Fruit fly (Drosophila melanogaster) whole organism, adult: ENCODE data around the gene CG44774.

Source experiments
- CG11617 ChIP-seq: fragments of 200-800 bp; sonication (Bioruptor generic); optimal IDR thresholded peaks from 2 replicates; lab custom pipeline; 2017; ENCODE audit warnings: mild to moderate bottlenecking, missing biosample characterization, missing genetic modification reagents, missing genetic modification characterization
- CG12768 ChIP-seq: fragments of 200-800 bp; sonication (Bioruptor generic); optimal IDR thresholded peaks from 2 replicates; lab custom pipeline; 2017; ENCODE audit warnings: missing biosample characterization, missing genetic modification characterization, mild to moderate bottlenecking, moderate library complexity, missing genetic modification reagents
- CG14711 ChIP-seq: fragments of 200-800 bp; sonication (Bioruptor generic); optimal IDR thresholded peaks from 2 replicates; lab custom pipeline; 2018; ENCODE audit warnings: missing biosample characterization, mild to moderate bottlenecking, missing genetic modification characterization, moderate library complexity
- CG1620 ChIP-seq: fragments of 200-800 bp; sonication (Bioruptor generic); optimal IDR thresholded peaks from 2 replicates; lab custom pipeline; 2016; ENCODE audit warnings: missing biosample characterization, missing genetic modification characterization
- CG33017 ChIP-seq: fragments of 200-800 bp; sonication (Bioruptor generic); optimal IDR thresholded peaks from 2 replicates; lab custom pipeline; 2018; ENCODE audit warnings: missing biosample characterization, mild to moderate bottlenecking, missing genetic modification characterization, moderate library complexity
- CG5204 ChIP-seq: fragments of 200-800 bp; sonication (Bioruptor generic); optimal IDR thresholded peaks from 2 replicates; lab custom pipeline; 2016; ENCODE audit warnings: missing biosample characterization, missing genetic modification characterization
- CG7045 ChIP-seq: fragments of 200-800 bp; sonication (Bioruptor generic); optimal IDR thresholded peaks from 2 replicates; lab custom pipeline; 2017; ENCODE audit warnings: missing biosample characterization, mild to moderate bottlenecking, missing genetic modification characterization
- CG7101 ChIP-seq: fragments of 200-800 bp; sonication (Bioruptor generic); optimal IDR thresholded peaks from 2 replicates; lab custom pipeline; 2018; ENCODE audit warnings: missing biosample characterization, mild to moderate bottlenecking, missing genetic modification characterization, moderate library complexity
- Clk ChIP-seq: fragments of 200-800 bp; sonication (Bioruptor generic); optimal IDR thresholded peaks from 2 replicates; lab custom pipeline; 2017; ENCODE audit warnings: missing biosample characterization, missing genetic modification characterization
- Crg-1 ChIP-seq: fragments of 200-800 bp; sonication (Bioruptor generic); optimal IDR thresholded peaks from 2 replicates; lab custom pipeline; 2016; ENCODE audit warnings: missing biosample characterization, missing genetic modification characterization
- Hr96 ChIP-seq: fragments of 200-800 bp; sonication (Bioruptor generic); optimal IDR thresholded peaks from 2 replicates; lab custom pipeline; 2016; ENCODE audit warnings: missing biosample characterization, missing genetic modification characterization
- Mnt ChIP-seq: fragments of 200-800 bp; sonication (Bioruptor generic); optimal IDR thresholded peaks from 2 replicates; lab custom pipeline; 2016; ENCODE audit warnings: missing biosample characterization, mild to moderate bottlenecking, missing genetic modification characterization
- bab1 ChIP-seq: fragments of 200-800 bp; sonication (Bioruptor generic); optimal IDR thresholded peaks from 3 replicates; lab custom pipeline; 2019; ENCODE audit warnings: missing biosample characterization, mild to moderate bottlenecking, missing genetic modification characterization, moderate library complexity
- cic ChIP-seq: fragments of 200-800 bp; sonication (Bioruptor generic); optimal IDR thresholded peaks from 2 replicates; lab custom pipeline; 2017; ENCODE audit warnings: missing biosample characterization, mild to moderate bottlenecking, missing genetic modification characterization, moderate library complexity
- cnc ChIP-seq, 2 experiments: fragments of >200 bp; optimal IDR thresholded peaks; 2 replicates each; lab custom pipeline; 2017
- kay ChIP-seq: fragments of 200-800 bp; sonication (Bioruptor generic); peaks from one replicate; lab custom pipeline; 2016; ENCODE audit warnings: missing biosample characterization, missing genetic modification characterization, borderline replicate concordance
- ovo ChIP-seq: fragments of 200-800 bp; sonication (Bioruptor generic); optimal IDR thresholded peaks from 2 replicates; lab custom pipeline; 2016; ENCODE audit warnings: missing biosample characterization, missing genetic modification characterization
- pad ChIP-seq: fragments of 200-800 bp; sonication (Bioruptor generic); optimal IDR thresholded peaks from 3 replicates; lab custom pipeline; 2017; ENCODE audit warnings: missing biosample characterization, missing genetic modification characterization, mild to moderate bottlenecking, moderate library complexity, missing genetic modification reagents
- tj ChIP-seq: fragments of 200-800 bp; sonication (Bioruptor generic); optimal IDR thresholded peaks from 3 replicates; lab custom pipeline; 2017; ENCODE audit warnings: missing biosample characterization, mild to moderate bottlenecking, missing genetic modification characterization, moderate library complexity
- toe ChIP-seq: fragments of 200-800 bp; sonication (Bioruptor generic); optimal IDR thresholded peaks from 2 replicates; lab custom pipeline; 2016; ENCODE audit warnings: missing biosample characterization, missing genetic modification characterization

The CG44774 gene

DNA sequence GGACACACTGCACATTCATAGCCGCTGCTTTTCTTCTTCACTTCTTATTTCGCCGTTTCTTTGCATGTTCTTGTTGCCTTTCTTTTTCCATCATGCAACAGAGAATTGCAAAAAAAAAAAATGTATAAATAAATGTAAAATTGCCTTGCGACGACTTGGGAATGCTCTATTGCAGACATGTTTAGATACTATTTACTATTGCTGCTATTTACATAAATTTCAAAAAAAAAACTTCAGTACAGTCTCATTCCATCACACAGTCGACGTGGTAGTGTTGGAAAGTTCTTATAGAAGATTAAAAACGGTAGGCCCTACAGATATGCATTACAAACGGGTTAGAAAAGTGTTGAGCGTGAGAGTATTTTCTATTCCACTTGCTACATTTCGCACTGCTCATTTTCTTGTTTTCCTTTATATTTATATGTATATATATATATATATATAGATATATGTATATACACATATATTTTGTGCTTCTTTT is 26.1 kb downstream of the CG44774 start:
- TF ChIP-seq CG14711 (tag; lab: Kevin White, UChicago) (peak; percentile 51), Hr96 (GFP tag; lab: Kevin White, UChicago) (peak; percentile 55), toe (GFP tag; lab: Kevin White, UChicago) (no peak), CG5204 (GFP tag; lab: Kevin White, UChicago) (peak; percentile 34), tj (peak; percentile 74), ovo (GFP tag; lab: Kevin White, UChicago) (peak; percentile 19), CG7045 (peak; percentile 12), cic (GFP tag; lab: Kevin White, UChicago) (peak; percentile 14), pad (GFP tag; lab: Kevin White, UChicago) (peak; percentile 33), Clk (GFP tag; lab: Kevin White, UChicago) (no peak), CG1620 (GFP tag; lab: Kevin White, UChicago) (no peak), CG12768 (peak; percentile 44), CG7101 (tag; lab: Kevin White, UChicago) (peak; percentile 33), bab1 (GFP tag; lab: Kevin White, UChicago) (peak; percentile 38), CG11617 (GFP tag; lab: Kevin White, UChicago) (peak; percentile 46), Crg-1 (GFP tag; lab: Kevin White, UChicago) (peak; percentile 32), kay (no peak)

DNA sequence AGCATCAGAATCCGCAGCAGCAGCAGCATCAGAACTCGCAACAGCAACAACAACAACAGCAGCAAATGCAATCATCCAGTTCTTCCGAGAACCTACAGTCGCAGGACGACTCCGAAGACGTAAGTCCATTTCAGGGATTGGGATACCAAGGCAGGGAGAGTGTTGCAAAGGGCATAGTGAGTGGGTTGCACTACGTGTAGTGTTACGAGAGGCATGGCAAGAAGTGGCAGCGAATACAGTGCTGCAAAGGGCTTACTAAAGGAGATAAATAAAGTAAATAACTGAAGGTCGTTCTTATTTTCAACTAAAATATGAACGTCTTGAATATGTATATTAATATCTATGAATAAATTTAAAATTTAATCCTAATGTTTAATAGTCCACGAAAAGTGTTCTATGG is 26.8 kb downstream of the CG44774 start:
- TF ChIP-seq ovo (GFP tag; lab: Kevin White, UChicago), result no peak
- TF ChIP-seq Crg-1 (GFP tag; lab: Kevin White, UChicago), result no peak
- no peak for TF ChIP-seq Hr96 (GFP tag; lab: Kevin White, UChicago)
- TF ChIP-seq CG7101 (tag; lab: Kevin White, UChicago), result no peak
- no peak for TF ChIP-seq CG33017 (tag; lab: Kevin White, UChicago)
- TF ChIP-seq CG11617 (GFP tag; lab: Kevin White, UChicago), result no peak
- no peak for TF ChIP-seq toe (GFP tag; lab: Kevin White, UChicago)
- no peak for TF ChIP-seq Clk (GFP tag; lab: Kevin White, UChicago)
- no peak for TF ChIP-seq Mnt
- TF ChIP-seq pad (GFP tag; lab: Kevin White, UChicago), result no peak
- no peak for TF ChIP-seq cic (GFP tag; lab: Kevin White, UChicago)
- no peak for TF ChIP-seq tj
- TF ChIP-seq kay, result no peak
- TF ChIP-seq CG5204 (GFP tag; lab: Kevin White, UChicago), result no peak
- no peak for TF ChIP-seq CG1620 (GFP tag; lab: Kevin White, UChicago)
- TF ChIP-seq CG7045, result no peak
- TF ChIP-seq cnc (optimal IDR thresholded peaks at IDR 0.05; lab: Kevin White, UChicago), result no peak
- TF ChIP-seq CG14711 (tag; lab: Kevin White, UChicago), result no peak
- no peak for TF ChIP-seq bab1 (GFP tag; lab: Kevin White, UChicago)

DNA sequence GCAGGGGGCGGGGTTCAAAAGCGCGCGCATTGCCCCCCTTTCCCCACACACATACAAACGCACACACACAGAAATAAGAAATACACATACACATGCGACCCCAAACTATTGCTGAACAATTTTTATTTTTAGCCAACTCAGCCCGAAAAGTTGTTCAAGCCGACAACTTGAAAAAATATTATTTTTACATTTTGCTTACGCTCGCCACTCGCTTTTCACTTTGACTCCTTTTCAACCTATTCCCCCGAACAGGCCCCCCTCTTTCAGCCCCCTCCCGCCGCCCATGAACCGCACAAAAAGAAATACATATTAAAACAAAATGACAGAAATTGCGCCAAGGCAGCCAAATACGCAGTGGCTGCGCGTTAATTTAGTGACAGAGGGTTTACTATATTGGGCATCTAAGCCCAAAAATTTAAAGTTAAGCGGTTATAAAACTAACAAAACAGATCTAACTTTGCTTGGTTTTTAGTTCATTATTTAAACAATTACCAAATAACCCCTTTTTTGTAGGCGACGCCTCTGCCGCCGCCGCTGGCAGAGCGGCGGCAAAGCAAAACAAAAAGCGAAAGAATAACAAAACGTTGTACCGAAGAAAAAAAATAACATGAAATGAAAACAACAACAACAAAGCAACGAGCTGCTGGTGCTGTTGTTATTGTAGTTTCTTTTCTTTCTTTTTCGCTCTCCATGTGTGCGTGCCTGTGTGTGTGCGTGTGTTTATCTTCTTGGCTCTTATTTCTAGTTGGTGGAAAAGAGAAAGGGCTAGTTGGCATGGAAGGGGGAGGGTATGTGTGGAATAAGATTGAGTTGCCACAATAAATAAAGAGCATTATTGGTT is 27.7 kb downstream of the CG44774 start:
- TF ChIP-seq kay (peak; percentile 98), Hr96 (GFP tag; lab: Kevin White, UChicago) (peak; percentile 100), cnc (optimal IDR thresholded peaks at IDR 0.05; lab: Kevin White, UChicago) (no peak), ovo (GFP tag; lab: Kevin White, UChicago) (peak; percentile 99), pad (GFP tag; lab: Kevin White, UChicago) (peak; percentile 97), toe (GFP tag; lab: Kevin White, UChicago) (peak; percentile 98), CG5204 (GFP tag; lab: Kevin White, UChicago) (peak; percentile 98), CG12768 (peak; percentile 100), bab1 (GFP tag; lab: Kevin White, UChicago) (peak; percentile 100), CG11617 (GFP tag; lab: Kevin White, UChicago) (peak; percentile 100), cic (GFP tag; lab: Kevin White, UChicago) (peak; percentile 96), CG1620 (GFP tag; lab: Kevin White, UChicago) (peak; percentile 100), Crg-1 (GFP tag; lab: Kevin White, UChicago) (peak; percentile 100), CG7101 (tag; lab: Kevin White, UChicago) (peak; percentile 100), CG7045 (peak; percentile 99), Clk (GFP tag; lab: Kevin White, UChicago) (peak; percentile 99), tj (peak; percentile 100), Mnt (peak; percentile 99), CG14711 (tag; lab: Kevin White, UChicago) (peak; percentile 99), CG33017 (tag; lab: Kevin White, UChicago) (peak; percentile 99)

dm6 chrX:4908926-4909432 is 28.9 kb downstream of the CG44774 start, which contains the start of gene CG32772:
Gene CG32772 (plus strand): TSS chrX:4909102.
- TF ChIP-seq CG1620 (GFP tag; lab: Kevin White, UChicago) (peak; percentile 94), kay (peak; percentile 93), pad (GFP tag; lab: Kevin White, UChicago) (peak; percentile 93), CG7045 (peak; percentile 86), CG33017 (tag; lab: Kevin White, UChicago) (peak; percentile 83), toe (GFP tag; lab: Kevin White, UChicago) (peak; percentile 69), cnc (optimal IDR thresholded peaks at IDR 0.05; lab: Kevin White, UChicago) (no peak), CG14711 (tag; lab: Kevin White, UChicago) (peak; percentile 61), tj (peak; percentile 100), bab1 (GFP tag; lab: Kevin White, UChicago) (peak; percentile 69), CG7101 (tag; lab: Kevin White, UChicago) (peak; percentile 88), CG11617 (GFP tag; lab: Kevin White, UChicago) (peak; percentile 98), Hr96 (GFP tag; lab: Kevin White, UChicago) (peak; percentile 96), CG12768 (peak; percentile 95), Crg-1 (GFP tag; lab: Kevin White, UChicago) (peak; percentile 88), Mnt (peak; percentile 88), Clk (GFP tag; lab: Kevin White, UChicago) (peak; percentile 77), CG5204 (GFP tag; lab: Kevin White, UChicago) (peak; percentile 71), cic (GFP tag; lab: Kevin White, UChicago) (peak; percentile 95), ovo (GFP tag; lab: Kevin White, UChicago) (peak; percentile 95)
